Fruit fly (Drosophila melanogaster) whole organism, embryonic: ENCODE data around the gene Bili.

ENCODE experiments used
- Antp ChIP-seq: fragments of 200-800 bp; sonication (Bioruptor generic); optimal IDR thresholded peaks from 3 replicates; lab custom pipeline; 2016; ENCODE audit warnings: missing biosample characterization, missing genetic modification characterization
- Blimp-1 ChIP-seq: fragments of 200-800 bp; sonication (Bioruptor generic); optimal IDR thresholded peaks from 3 replicates; lab custom pipeline; 2018; ENCODE audit warnings: missing biosample characterization, missing genetic modification characterization, mild to moderate bottlenecking, moderate library complexity, missing genetic modification reagents
- CG10147 ChIP-seq: fragments of 200-800 bp; sonication (Bioruptor generic); optimal IDR thresholded peaks from 2 replicates; lab custom pipeline; 2019; ENCODE audit warnings: missing biosample characterization, mild to moderate bottlenecking, missing genetic modification characterization, moderate library complexity
- CG11398 ChIP-seq: fragments of 200-800 bp; sonication (Bioruptor generic); optimal IDR thresholded peaks from 2 replicates; lab custom pipeline; 2016; ENCODE audit warnings: missing biosample characterization, missing genetic modification characterization
- CG15479 ChIP-seq: fragments of 200-800 bp; sonication (Bioruptor generic); optimal IDR thresholded peaks from 3 replicates; lab custom pipeline; 2019; ENCODE audit warnings: missing biosample characterization, mild to moderate bottlenecking, missing genetic modification characterization, moderate library complexity
- CG1832 ChIP-seq: fragments of 200-800 bp; sonication (Bioruptor generic); optimal IDR thresholded peaks from 2 replicates; lab custom pipeline; 2017; ENCODE audit warnings: missing biosample characterization, mild to moderate bottlenecking, missing genetic modification characterization, inconsistent platforms
- CG18764 ChIP-seq: fragments of 200-800 bp; sonication (Bioruptor generic); optimal IDR thresholded peaks from 3 replicates; lab custom pipeline; 2016; ENCODE audit warnings: missing biosample characterization, missing genetic modification characterization
- CG2120 ChIP-seq: fragments of 200-800 bp; sonication (Bioruptor generic); optimal IDR thresholded peaks from 3 replicates; lab custom pipeline; 2016; ENCODE audit warnings: missing biosample characterization, missing genetic modification characterization
- CG2712 ChIP-seq: fragments of 200-800 bp; optimal IDR thresholded peaks from 3 replicates; lab custom pipeline; 2019; ENCODE audit warnings: missing biosample characterization, mild to moderate bottlenecking, missing genetic modification characterization, moderate library complexity
- CG3163 ChIP-seq: fragments of 200-800 bp; sonication (Bioruptor generic); optimal IDR thresholded peaks from 3 replicates; lab custom pipeline; 2016; ENCODE audit warnings: missing biosample characterization, missing genetic modification characterization
- CG34422 ChIP-seq: fragments of 200-800 bp; sonication (Bioruptor generic); IDR thresholded peaks from 3 replicates; pipeline ENCODE4 v1.3.6; 2022; ENCODE audit warnings: missing biosample characterization, missing genetic modification characterization
- CG42726 ChIP-seq: fragments of 200-800 bp; sonication (Bioruptor generic); IDR thresholded peaks from 2 replicates; pipeline ENCODE4 v1.3.6; 2022; ENCODE audit warnings: missing biosample characterization, missing genetic modification characterization; ENCODE audit not compliant: partially characterized antibody
- CG4404 ChIP-seq: fragments of 200-800 bp; sonication (Bioruptor generic); IDR thresholded peaks from 2 replicates; pipeline ENCODE4 v1.3.6; 2022; ENCODE audit warnings: missing biosample characterization, missing genetic modification characterization
- CG6791 ChIP-seq: fragments of 200-800 bp; sonication (Bioruptor generic); IDR thresholded peaks from 3 replicates; pipeline ENCODE4 v1.3.6; 2022; ENCODE audit warnings: missing biosample characterization, missing genetic modification characterization; ENCODE audit not compliant: partially characterized antibody
- CG8089 ChIP-seq: fragments of 200-800 bp; sonication (Bioruptor generic); optimal IDR thresholded peaks from 3 replicates; lab custom pipeline; 2016; ENCODE audit warnings: missing biosample characterization, missing genetic modification characterization
- CG8478 ChIP-seq: fragments of >200 bp; optimal IDR thresholded peaks from 2 replicates; lab custom pipeline; 2018
- CG8765 ChIP-seq: fragments of 200-800 bp; sonication (Bioruptor generic); IDR thresholded peaks from 2 replicates; pipeline ENCODE4 v1.3.6; 2022; ENCODE audit warnings: missing biosample characterization, missing genetic modification characterization
- CHES-1-like ChIP-seq: fragments of 200-800 bp; sonication (Bioruptor generic); optimal IDR thresholded peaks from 2 replicates; lab custom pipeline; 2016; ENCODE audit warnings: missing biosample characterization, missing genetic modification characterization
- D ChIP-seq, 2 experiments: fragments of 200-800 bp in 1 of 2; fragments of >200 bp in 1 of 2; sonication (Bioruptor generic) in 1 of 2; optimal IDR thresholded peaks; 2 replicates in 1 of 2; 3 replicates in 1 of 2; lab custom pipeline; 2017; ENCODE audit warnings: mild to moderate bottlenecking in 1 of 2, missing biosample characterization in 1 of 2, missing genetic modification characterization in 1 of 2, missing genetic modification reagents in 1 of 2
- D19B ChIP-seq: fragments of 200-800 bp; sonication (Bioruptor generic); optimal IDR thresholded peaks from 2 replicates; lab custom pipeline; 2017; ENCODE audit warnings: missing biosample characterization, mild to moderate bottlenecking, missing genetic modification characterization
- Deaf1 ChIP-seq: fragments of 200-800 bp; optimal IDR thresholded peaks from 3 replicates; lab custom pipeline; 2019; ENCODE audit warnings: missing biosample characterization, mild to moderate bottlenecking, missing genetic modification characterization, moderate library complexity
- Dfd ChIP-seq, 2 experiments: fragments of >200 bp; optimal IDR thresholded peaks; 2 replicates each; lab custom pipeline; 2017; ENCODE audit warnings: missing biosample characterization in 2 of 2, missing genetic modification characterization in 2 of 2
- Dll ChIP-seq: fragments of 200-800 bp; sonication (Bioruptor generic); IDR thresholded peaks from 4 replicates; pipeline ENCODE4 v1.3.6; 2022; ENCODE audit warnings: missing biosample characterization, missing genetic modification characterization; ENCODE audit not compliant: partially characterized antibody
- Dp ChIP-seq: fragments of 200-800 bp; sonication (Bioruptor generic); optimal IDR thresholded peaks from 2 replicates; lab custom pipeline; 2018; ENCODE audit warnings: missing biosample characterization, mild to moderate bottlenecking, missing genetic modification characterization, moderate library complexity
- Ets97D ChIP-seq: fragments of 200-800 bp; sonication (Bioruptor generic); optimal IDR thresholded peaks from 3 replicates; lab custom pipeline; 2016; ENCODE audit warnings: missing biosample characterization, missing genetic modification characterization
- Fer1 ChIP-seq: fragments of 200-800 bp; sonication (Bioruptor generic); optimal IDR thresholded peaks from 2 replicates; lab custom pipeline; 2017; ENCODE audit warnings: missing biosample characterization, mild to moderate bottlenecking, missing genetic modification characterization
- H2.0 ChIP-seq: fragments of 200-800 bp; sonication (Bioruptor generic); IDR thresholded peaks from 2 replicates; pipeline ENCODE4 v1.3.6; 2022; ENCODE audit warnings: missing biosample characterization, missing genetic modification characterization
- Nf-YC ChIP-seq: fragments of 200-800 bp; optimal IDR thresholded peaks from 3 replicates; lab custom pipeline; 2019; ENCODE audit warnings: missing biosample characterization, mild to moderate bottlenecking, missing genetic modification characterization, moderate library complexity
- Trl ChIP-seq, 3 experiments: fragments of >200 bp in 2 of 3; fragments of 200-800 bp in 1 of 3; sonication (Bioruptor generic) in 1 of 3; optimal IDR thresholded peaks; 2 replicates in 1 of 3; 3 replicates in 2 of 3; lab custom pipeline; 2016 to 2017; ENCODE audit warnings: missing biosample characterization in 1 of 3, missing genetic modification characterization in 1 of 3
- caup ChIP-seq: fragments of 200-800 bp; sonication (Bioruptor generic); optimal IDR thresholded peaks from 3 replicates; lab custom pipeline; 2017; ENCODE audit warnings: missing biosample characterization, mild to moderate bottlenecking, missing genetic modification characterization, moderate library complexity; ENCODE audit not compliant: severe bottlenecking
- cg ChIP-seq: fragments of 200-800 bp; sonication (Bioruptor generic); optimal IDR thresholded peaks from 3 replicates; lab custom pipeline; 2019; ENCODE audit warnings: missing biosample characterization, mild to moderate bottlenecking, missing genetic modification characterization, moderate library complexity
- chinmo ChIP-seq: fragments of 200-800 bp; sonication (Bioruptor generic); IDR thresholded peaks from 4 replicates; pipeline ENCODE4 v1.3.6; 2022; ENCODE audit warnings: missing biosample characterization, missing genetic modification characterization; ENCODE audit not compliant: partially characterized antibody
- fd102C ChIP-seq: fragments of 200-800 bp; sonication (Bioruptor generic); optimal IDR thresholded peaks from 2 replicates; lab custom pipeline; 2018; ENCODE audit warnings: missing biosample characterization, mild to moderate bottlenecking, missing genetic modification characterization, moderate library complexity
- fd96Cb ChIP-seq: fragments of 200-800 bp; sonication (Bioruptor generic); optimal IDR thresholded peaks from 2 replicates; lab custom pipeline; 2018; ENCODE audit warnings: missing biosample characterization, mild to moderate bottlenecking, missing genetic modification characterization, moderate library complexity
- gcm2 ChIP-seq: fragments of 200-800 bp; sonication (Bioruptor generic); optimal IDR thresholded peaks from 2 replicates; lab custom pipeline; 2016; ENCODE audit warnings: missing biosample characterization, missing genetic modification characterization
- hkb ChIP-seq, 2 experiments: fragments of 200-800 bp in 1 of 2; fragments of >200 bp in 1 of 2; sonication (Bioruptor generic) in 1 of 2; IDR thresholded peaks in 1 of 2; optimal IDR thresholded peaks in 1 of 2; 2 replicates each; pipeline versions ENCODE4 v1.3.6 to Lab custom; 2017 to 2022; ENCODE audit warnings: missing biosample characterization in 1 of 2, missing genetic modification characterization in 1 of 2
- lab ChIP-seq: fragments of 200-800 bp; sonication (Bioruptor generic); optimal IDR thresholded peaks from 3 replicates; lab custom pipeline; 2017; ENCODE audit warnings: missing biosample characterization, missing genetic modification characterization, mild to moderate bottlenecking, moderate library complexity, missing genetic modification reagents
- nerfin-2 ChIP-seq: fragments of 200-800 bp; sonication (Bioruptor generic); IDR thresholded peaks from 2 replicates; pipeline ENCODE4 v1.3.6; 2022; ENCODE audit warnings: missing biosample characterization, missing genetic modification characterization; ENCODE audit not compliant: partially characterized antibody
- pros ChIP-seq: fragments of 200-800 bp; sonication (Bioruptor generic); optimal IDR thresholded peaks from 3 replicates; lab custom pipeline; 2019; ENCODE audit warnings: missing biosample characterization, mild to moderate bottlenecking, missing genetic modification characterization, moderate library complexity
- seq ChIP-seq: fragments of 200-800 bp; sonication (Bioruptor generic); IDR thresholded peaks from 2 replicates; pipeline ENCODE4 v1.3.6; 2022; ENCODE audit warnings: missing biosample characterization, missing genetic modification characterization
- wek ChIP-seq: fragments of 200-800 bp; sonication (Bioruptor generic); optimal IDR thresholded peaks from 3 replicates; lab custom pipeline; 2018; ENCODE audit warnings: missing biosample characterization, mild to moderate bottlenecking, missing genetic modification characterization, moderate library complexity
- yki ChIP-seq: fragments of >200 bp; optimal IDR thresholded peaks from 3 replicates; lab custom pipeline; 2018
- z ChIP-seq: fragments of 200-800 bp; sonication (Bioruptor generic); IDR thresholded peaks from 3 replicates; pipeline ENCODE4 v1.3.6; 2022; ENCODE audit warnings: missing biosample characterization, missing genetic modification characterization

Gene Bili

DNA sequence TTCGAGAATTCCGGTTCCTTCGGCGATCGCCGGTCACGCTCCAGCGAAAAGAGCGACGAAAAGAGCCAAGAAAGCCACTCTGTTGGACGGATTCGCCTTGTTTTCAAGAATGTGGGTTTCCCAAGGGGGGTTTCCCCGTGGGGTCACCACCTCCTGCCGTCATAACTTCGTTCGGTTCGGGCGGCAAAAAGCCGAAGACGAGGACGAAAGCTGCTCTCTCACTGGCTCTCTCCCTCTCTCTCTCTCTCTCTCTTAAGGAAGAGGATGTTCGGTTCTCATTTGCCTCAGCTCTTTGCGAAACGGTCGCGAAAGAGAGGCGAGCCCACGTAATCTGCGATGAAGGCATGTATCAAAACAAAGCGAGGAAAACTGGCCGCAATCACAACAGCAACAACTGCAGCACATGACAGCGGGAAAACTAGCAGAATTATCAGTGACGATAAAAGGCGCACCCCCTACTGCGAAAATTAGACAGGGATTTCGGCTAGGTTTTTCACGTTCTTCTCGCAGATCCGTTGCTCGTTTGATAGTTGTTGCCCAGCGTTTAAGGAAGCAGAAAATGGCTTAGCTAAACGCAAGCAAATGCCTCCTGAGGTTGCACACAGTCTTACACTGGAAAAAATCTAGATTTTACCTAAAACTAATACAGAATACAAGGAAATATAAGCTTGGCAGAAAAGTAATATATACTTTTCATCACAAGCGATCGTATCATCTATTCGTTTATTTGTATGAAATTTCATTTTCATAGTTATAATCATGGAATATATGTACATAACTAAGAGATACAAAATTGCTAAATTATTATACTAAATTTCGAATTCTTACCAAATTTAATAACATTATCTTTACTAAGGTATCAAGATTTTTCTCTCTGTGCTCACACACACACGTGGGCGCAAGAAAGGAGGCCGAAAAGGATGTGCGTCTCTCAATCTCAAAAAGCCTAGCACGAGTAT, 52.7 kb downstream of the Bili start, which contains the start of gene dan (continued):
- peak; percentile 18 for TF ChIP-seq CG2120 (GFP tag; lab: Kevin White, UChicago)
- no peak for TF ChIP-seq CG18764 (GFP tag; lab: Kevin White, UChicago)
- no peak for TF ChIP-seq H2.0 (GFP tag; lab: Robert Waterston, UW)
- TF ChIP-seq CHES-1-like (GFP tag; lab: Kevin White, UChicago) = no peak

- no peak for TF ChIP-seq CG42726 (GFP tag; lab: Robert Waterston, UW)
- no peak for TF ChIP-seq caup
- TF ChIP-seq Fer1 (GFP tag; lab: Kevin White, UChicago) = no peak
- peak; percentile 46 for TF ChIP-seq CG15479 (GFP tag; lab: Kevin White, UChicago)
- 0 out of 2 replicates have a peak, but pooled peaks have one; percentile 12 for TF ChIP-seq seq
- TF ChIP-seq CG34422 = no peak
- TF ChIP-seq gcm2 = no peak
- no peak for TF ChIP-seq D19B (GFP tag; lab: Kevin White, UChicago)
- peak; percentile 38 for TF ChIP-seq CG3163 (GFP tag; lab: Kevin White, UChicago)
- peak in 1 of 2 experiments; percentile 22 for TF ChIP-seq Dfd (GFP tag; optimal IDR thresholded peaks at IDR 0.05; lab: Kevin White, UChicago)
- TF ChIP-seq z (GFP tag; lab: Robert Waterston, UW) = peak; percentile 69; the same call in 1 of the 3 replicates
- TF ChIP-seq CG8089 (GFP tag; lab: Kevin White, UChicago) = no peak
- TF ChIP-seq CG8478 (lab: Kevin White, UChicago) = peak; percentile 43
- TF ChIP-seq Blimp-1 (GFP tag; lab: Kevin White, UChicago) = no peak
- TF ChIP-seq fd102C = no peak
- TF ChIP-seq Deaf1 (tag; lab: Kevin White, UChicago) = peak; percentile 61
- TF ChIP-seq CG8765 (GFP tag; lab: Robert Waterston, UW) = peak; percentile 55; the same call in 1 of the 2 replicates
- peak; percentile 61 for TF ChIP-seq Trl (optimal IDR thresholded peaks at IDR 0.05; lab: Kevin White, UChicago)
- no peak for TF ChIP-seq Trl (GFP tag; optimal IDR thresholded peaks at IDR 0.05; lab: Kevin White, UChicago)
- TF ChIP-seq wek (GFP tag; lab: Kevin White, UChicago) = no peak
- TF ChIP-seq Dll (GFP tag; lab: Robert Waterston, UW) = 0 out of 4 replicates have a peak, but pooled peaks have one; percentile 22
- TF ChIP-seq fd96Cb (tag; lab: Kevin White, UChicago) = no peak
- TF ChIP-seq Dp = no peak
- 0 out of 4 replicates have a peak, but pooled peaks have one; percentile 11 for TF ChIP-seq chinmo (GFP tag; lab: Robert Waterston, UW)
- TF ChIP-seq hkb (optimal IDR thresholded peaks at IDR 0.05; lab: Kevin White, UChicago) = no peak
- no peak for TF ChIP-seq hkb (GFP tag; IDR thresholded peaks at IDR 0.05; lab: Robert Waterston, UW)
- TF ChIP-seq CG11398 (GFP tag; lab: Kevin White, UChicago) = no peak
- TF ChIP-seq Antp = no peak
- TF ChIP-seq Ets97D (GFP tag; lab: Kevin White, UChicago) = no peak
- TF ChIP-seq CG1832 (GFP tag; lab: Kevin White, UChicago) = peak; percentile 66
- peak; percentile 95 for TF ChIP-seq pros (GFP tag; lab: Kevin White, UChicago)
- no peak for TF ChIP-seq lab (GFP tag; lab: Kevin White, UChicago)
- TF ChIP-seq Nf-YC (tag; lab: Kevin White, UChicago) = peak; percentile 36
- TF ChIP-seq nerfin-2 (GFP tag; lab: Robert Waterston, UW) = no peak
- 0 out of 3 replicates have a peak, but pooled peaks have one; percentile 11 for TF ChIP-seq CG6791 (GFP tag; lab: Robert Waterston, UW)
- TF ChIP-seq yki (lab: Kevin White, UChicago) = peak; percentile 68
- TF ChIP-seq CG10147 = no peak
- TF ChIP-seq cg (GFP tag; lab: Kevin White, UChicago) = peak; percentile 86
- TF ChIP-seq CG2712 = no peak
- peak; percentile 66 for TF ChIP-seq D (optimal IDR thresholded peaks at IDR 0.05; lab: Kevin White, UChicago)
- TF ChIP-seq D (GFP tag; optimal IDR thresholded peaks at IDR 0.05; lab: Kevin White, UChicago) = no peak
- no peak for TF ChIP-seq CG4404 (GFP tag; lab: Robert Waterston, UW)
Measured at dm6 chr3R:25184540-25184939, 53.4 kb downstream of the Bili start.
